Worm (Caenorhabditis elegans) whole organism, L4/young adult: ENCODE results near the gene glb-21.

ENCODE experiments used
- dao-5 ChIP-seq: sonication (generic microtip); optimal IDR thresholded peaks from 2 replicates; lab custom pipeline; 2016; ENCODE audit warnings: missing genotype, missing genetic modification characterization, moderate library complexity, missing compliant biosample characterization
- him-1 ChIP-seq: sonication (generic microtip); optimal IDR thresholded peaks from 2 replicates; lab custom pipeline; 2016; ENCODE audit warnings: missing genotype, missing genetic modification reagents, missing genetic modification characterization, missing compliant biosample characterization

DNA sequence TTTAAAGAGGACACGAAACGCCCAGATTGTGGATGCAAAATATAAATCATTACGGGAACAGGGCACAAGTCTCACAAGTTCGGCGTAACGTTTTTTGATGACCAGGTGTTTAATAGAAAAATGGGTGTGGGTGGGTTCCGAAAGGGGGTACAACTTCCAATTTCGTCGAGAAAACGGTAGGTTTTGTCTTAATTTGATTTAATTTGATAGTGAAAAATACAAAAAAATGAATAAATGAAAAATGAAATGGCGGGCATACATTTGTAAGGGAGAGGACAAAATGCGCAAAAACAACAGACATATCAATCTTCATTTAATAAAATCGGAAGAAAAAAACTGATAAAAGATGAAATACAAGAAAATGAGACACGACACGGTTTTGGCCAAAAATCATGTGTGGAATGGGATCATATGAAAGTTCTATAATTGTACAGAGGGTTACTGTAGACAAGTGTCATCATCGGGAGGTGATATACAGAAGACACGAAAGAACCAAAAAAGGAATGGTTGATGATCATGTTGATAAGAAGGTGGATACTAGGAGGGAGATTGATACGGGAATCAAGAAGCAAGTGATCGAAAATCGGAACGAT, 9.6 kb downstream of the glb-21 start:
- no peak for TF ChIP-seq dao-5
- no peak for TF ChIP-seq him-1 (tag; lab: Kevin White, UChicago)
